Worm (Caenorhabditis elegans) whole organism, L4 larva: ENCODE data around the gene R01H2.1.

ENCODE experiments used
- F44E2.7 ChIP-seq: fragments of 200-800 bp; sonication (Bioruptor generic); IDR thresholded peaks from 2 replicates; pipeline ENCODE4 v2.1.2; 2022; ENCODE audit warnings: missing genetic modification characterization, missing compliant biosample characterization
- lin-29 ChIP-seq: fragments of 200-800 bp; sonication (Bioruptor generic); IDR thresholded peaks from 2 replicates; pipeline ENCODE4 v1.3.6; 2022; ENCODE audit warnings: missing genetic modification reagents, missing genetic modification characterization, missing compliant biosample characterization
- madf-9 ChIP-seq: fragments of 200-800 bp; sonication (Bioruptor generic); conservative IDR thresholded peaks from 2 replicates; pipeline ENCODE4 v1.3.6; 2022; ENCODE audit warnings: missing genetic modification reagents, missing genetic modification characterization, missing compliant biosample characterization
- mdt-29 ChIP-seq: fragments of 200-800 bp; sonication (Bioruptor generic); IDR thresholded peaks from 2 replicates; pipeline ENCODE4 v1.3.6; 2022; ENCODE audit warnings: missing genetic modification reagents, missing genetic modification characterization, missing compliant biosample characterization
- skn-1 ChIP-seq: fragments of 150-350 bp; optimal IDR thresholded peaks from 2 replicates; lab custom pipeline; 2014; ENCODE audit warnings: missing biosample characterization, missing genetic modification characterization
- tag-97 ChIP-seq: fragments of 200-800 bp; sonication (Bioruptor generic); IDR thresholded peaks from 2 replicates; pipeline ENCODE4 v1.3.6; 2022; ENCODE audit warnings: missing genetic modification characterization, missing compliant biosample characterization
- unc-62 ChIP-seq, 3 experiments: fragments of 150-350 bp in 1 of 3; sonication (generic microtip); optimal IDR thresholded peaks in 2 of 3; peaks in 1 of 3; 1 replicate in 1 of 3; 2 replicates in 2 of 3; lab custom pipeline; 2014 to 2017; ENCODE audit warnings: missing biosample characterization in 3 of 3, missing genetic modification characterization in 3 of 3, missing genetic modification reagents in 3 of 3, missing genotype in 1 of 3
- ztf-7 ChIP-seq: fragments of 150-350 bp; optimal IDR thresholded peaks from 2 replicates; lab custom pipeline; 2014; ENCODE audit warnings: missing biosample characterization, missing genetic modification characterization

Gene R01H2.1

ce11 chrIII:7112285-7112684 is 49.6 kb downstream of the R01H2.1 start:
- TF ChIP-seq lin-29 (GFP tag; lab: Robert Waterston, UW) (no peak), tag-97 (GFP tag; lab: Robert Waterston, UW) (no peak), F44E2.7 (GFP tag; lab: Robert Waterston, UW) (no peak), madf-9 (GFP tag; lab: Robert Waterston, UW) (no peak), mdt-29 (GFP tag; lab: Robert Waterston, UW) (no peak), ztf-7 (no peak), unc-62 (GFP tag; optimal IDR thresholded peaks at IDR 0.05 in 1 of 2; lab: Kevin White, UChicago) (peak in 1 of 2 experiments; percentile 91), unc-62 (tag; optimal IDR thresholded peaks at IDR 0.05; lab: Kevin White, UChicago) (no peak), skn-1 (no peak)
